Worm (Caenorhabditis elegans) whole organism, L2 larva: ENCODE data around the gene T06D4.1.

Experiments
- C34F6.9 ChIP-seq: fragments of 150-350 bp; optimal IDR thresholded peaks from 2 replicates; lab custom pipeline; 2014; ENCODE audit warnings: missing biosample characterization, missing genetic modification characterization
- F13H6.1 ChIP-seq: sonication (generic microtip); optimal IDR thresholded peaks from 2 replicates; lab custom pipeline; 2016; ENCODE audit warnings: missing genetic modification characterization, missing compliant biosample characterization
- alr-1 ChIP-seq: fragments of 150-350 bp; optimal IDR thresholded peaks from 2 replicates; lab custom pipeline; 2014; ENCODE audit warnings: missing biosample characterization, missing genetic modification characterization
- aly-2 ChIP-seq: fragments of 150-350 bp; optimal IDR thresholded peaks from 2 replicates; lab custom pipeline; 2014; ENCODE audit warnings: missing biosample characterization, missing genetic modification characterization
- ama-1 ChIP-seq: fragments of 150-350 bp; optimal IDR thresholded peaks from 2 replicates; lab custom pipeline; 2018; ENCODE audit warnings: inconsistent platforms
- blmp-1 ChIP-seq: sonication (generic microtip); optimal IDR thresholded peaks from 2 replicates; lab custom pipeline; 2017; ENCODE audit warnings: missing genetic modification characterization, mild to moderate bottlenecking, missing compliant biosample characterization, antibody characterized with exemption, moderate library complexity; ENCODE audit not compliant: insufficient read depth
- ceh-16 ChIP-seq: fragments of 150-350 bp; optimal IDR thresholded peaks from 2 replicates; lab custom pipeline; 2014; ENCODE audit warnings: missing biosample characterization, missing genetic modification characterization
- crh-2 ChIP-seq: sonication (generic microtip); optimal IDR thresholded peaks from 2 replicates; lab custom pipeline; 2017; ENCODE audit warnings: missing biosample characterization, missing genetic modification characterization
- dmd-4 ChIP-seq: sonication (generic microtip); optimal IDR thresholded peaks from 2 replicates; lab custom pipeline; 2017; ENCODE audit warnings: missing biosample characterization, missing genetic modification characterization
- egl-27 ChIP-seq: sonication (generic microtip); optimal IDR thresholded peaks from 3 replicates; lab custom pipeline; 2017; ENCODE audit warnings: missing biosample characterization, missing genetic modification reagents, missing genetic modification characterization
- elt-1 ChIP-seq: fragments of 150-350 bp; optimal IDR thresholded peaks from 2 replicates; lab custom pipeline; 2014; ENCODE audit warnings: missing biosample characterization, missing genetic modification characterization
- gmeb-1 ChIP-seq: fragments of 150-350 bp; optimal IDR thresholded peaks from 2 replicates; lab custom pipeline; 2014; ENCODE audit warnings: missing biosample characterization, missing genetic modification characterization
- lin-39 ChIP-seq: fragments of 150-350 bp; optimal IDR thresholded peaks from 2 replicates; lab custom pipeline; 2014; ENCODE audit warnings: missing biosample characterization, missing genetic modification reagents, missing genetic modification characterization
- mab-5 ChIP-seq: fragments of 150-350 bp; optimal IDR thresholded peaks from 2 replicates; lab custom pipeline; 2014; ENCODE audit warnings: missing biosample characterization, missing genetic modification characterization
- mbf-1 ChIP-seq: sonication (generic microtip); optimal IDR thresholded peaks from 2 replicates; lab custom pipeline; 2017; ENCODE audit warnings: missing biosample characterization, missing genetic modification characterization
- nhr-11 ChIP-seq: fragments of 150-350 bp; optimal IDR thresholded peaks from 2 replicates; lab custom pipeline; 2014; ENCODE audit warnings: missing biosample characterization, missing genetic modification characterization
- nhr-23 ChIP-seq: fragments of 150-350 bp; optimal IDR thresholded peaks from 2 replicates; lab custom pipeline; 2014; ENCODE audit warnings: missing biosample characterization, missing genetic modification reagents, missing genetic modification characterization
- nhr-237 ChIP-seq: fragments of 150-350 bp; optimal IDR thresholded peaks from 2 replicates; lab custom pipeline; 2014; ENCODE audit warnings: missing biosample characterization, missing genetic modification characterization
- nhr-25 ChIP-seq: fragments of 150-350 bp; sonication (generic microtip); optimal IDR thresholded peaks from 3 replicates; lab custom pipeline; 2014; ENCODE audit warnings: missing biosample characterization, missing genetic modification characterization
- nhr-6 ChIP-seq: fragments of 150-350 bp; optimal IDR thresholded peaks from 2 replicates; lab custom pipeline; 2014; ENCODE audit warnings: missing biosample characterization, missing genetic modification characterization
- nhr-77 ChIP-seq: fragments of 150-350 bp; optimal IDR thresholded peaks from 2 replicates; lab custom pipeline; 2014; ENCODE audit warnings: missing biosample characterization, missing genetic modification characterization
- peb-1 ChIP-seq: fragments of 150-350 bp; optimal IDR thresholded peaks from 2 replicates; lab custom pipeline; 2014; ENCODE audit warnings: missing biosample characterization, missing genetic modification characterization
- sem-4 ChIP-seq: fragments of 150-350 bp; optimal IDR thresholded peaks from 2 replicates; lab custom pipeline; 2014; ENCODE audit warnings: missing biosample characterization, missing genetic modification reagents, missing genetic modification characterization
- skn-1 ChIP-seq: sonication (generic microtip); optimal IDR thresholded peaks from 2 replicates; lab custom pipeline; 2017; ENCODE audit warnings: missing biosample characterization, missing genetic modification characterization
- sma-9 ChIP-seq, 2 experiments: fragments of 150-350 bp in 1 of 2; sonication (generic microtip) in 1 of 2; optimal IDR thresholded peaks; 2 replicates each; lab custom pipeline; 2014 to 2016; ENCODE audit warnings: missing genetic modification characterization in 2 of 2, mild to moderate bottlenecking in 1 of 2, missing biosample characterization in 1 of 2, missing compliant biosample characterization in 1 of 2, missing genetic modification reagents in 1 of 2, moderate library complexity in 1 of 2
- snpc-4 ChIP-seq: fragments of 150-350 bp; optimal IDR thresholded peaks from 2 replicates; lab custom pipeline; 2014; ENCODE audit warnings: missing biosample characterization, missing genetic modification characterization
- unc-62 ChIP-seq: fragments of 150-350 bp; optimal IDR thresholded peaks from 2 replicates; lab custom pipeline; 2014; ENCODE audit warnings: missing biosample characterization, missing genetic modification reagents, missing genetic modification characterization
- ztf-1 ChIP-seq: fragments of 200-800 bp; sonication (Bioruptor generic); conservative IDR thresholded peaks from 2 replicates; pipeline ENCODE4 v1.3.6; 2022; ENCODE audit warnings: missing genetic modification characterization, missing compliant biosample characterization
- ztf-11 ChIP-seq: sonication (generic microtip); optimal IDR thresholded peaks from 2 replicates; lab custom pipeline; 2017; ENCODE audit warnings: missing biosample characterization, missing genetic modification characterization
- ztf-4 ChIP-seq: fragments of 150-350 bp; optimal IDR thresholded peaks from 2 replicates; lab custom pipeline; 2014; ENCODE audit warnings: missing biosample characterization, missing genetic modification characterization

T06D4.1 gene

DNA sequence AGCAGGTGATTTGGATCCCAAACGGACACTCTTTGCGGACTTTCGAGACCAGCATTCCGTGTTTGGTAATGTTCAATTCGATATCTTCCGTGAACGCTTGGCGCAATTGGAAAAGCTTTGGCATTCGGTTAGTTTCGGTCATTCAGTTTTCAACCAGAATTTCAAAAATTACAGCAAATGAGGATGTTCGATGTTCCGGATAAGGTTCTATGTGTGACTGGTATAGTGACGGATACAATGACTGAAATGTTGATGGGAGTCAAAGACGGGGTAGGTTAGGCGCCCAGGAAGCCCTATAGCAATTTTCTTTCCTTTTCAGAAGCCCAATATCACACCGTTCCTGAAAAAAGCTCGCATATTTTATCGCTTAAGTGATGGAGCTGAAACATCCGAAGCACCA is 1.5 kb downstream of the T06D4.1 start:
- no peak for TF ChIP-seq nhr-23 (tag; lab: Kevin White, UChicago)
- TF ChIP-seq peb-1 (tag; lab: Kevin White, UChicago), result no peak
- no peak for TF ChIP-seq ceh-16 (tag; lab: Kevin White, UChicago)
- TF ChIP-seq elt-1, result no peak

DNA sequence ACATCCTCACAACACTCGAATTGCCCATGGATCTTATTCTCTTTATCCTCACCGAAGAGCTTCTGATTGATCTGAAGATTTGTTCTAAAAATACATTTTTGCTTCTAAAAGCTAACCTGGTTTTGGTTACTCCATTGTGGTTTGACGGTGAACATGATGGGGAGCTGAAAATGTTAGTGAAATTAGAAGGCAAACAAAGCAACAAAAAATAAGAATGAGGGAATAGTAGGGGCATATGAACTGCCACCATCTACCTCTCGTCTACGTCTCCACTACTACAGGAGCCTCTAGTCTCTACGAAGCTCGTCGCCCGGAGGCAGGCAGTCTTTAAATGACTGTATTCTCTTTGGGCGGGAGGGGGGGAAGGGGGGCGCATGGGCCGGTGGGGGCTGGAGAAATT is 4.1 kb downstream of the T06D4.1 start, which contains the start of gene T06D4.2:
TSS of gene T06D4.2 (minus strand) at position 170 of the 400 bp plus-strand sequence.
- TF ChIP-seq nhr-77 (no peak), nhr-237 (tag; lab: Kevin White, UChicago) (no peak), dmd-4 (tag; lab: Kevin White, UChicago) (no peak), nhr-11 (no peak), mbf-1 (no peak), C34F6.9 (tag; lab: Kevin White, UChicago) (no peak), mab-5 (no peak), unc-62 (GFP tag; lab: Kevin White, UChicago) (no peak), nhr-25 (tag; lab: Kevin White, UChicago) (no peak), sma-9 (GFP tag; optimal IDR thresholded peaks at IDR 0.05; lab: Kevin White, UChicago) (no peak), sma-9 (tag; optimal IDR thresholded peaks at IDR 0.05; lab: Kevin White, UChicago) (no peak), crh-2 (tag; lab: Kevin White, UChicago) (no peak), ceh-16 (tag; lab: Kevin White, UChicago) (no peak), aly-2 (tag; lab: Kevin White, UChicago) (no peak), ztf-4 (no peak)
- TF ChIP-seq, all 48 proteins: peak for 0

DNA sequence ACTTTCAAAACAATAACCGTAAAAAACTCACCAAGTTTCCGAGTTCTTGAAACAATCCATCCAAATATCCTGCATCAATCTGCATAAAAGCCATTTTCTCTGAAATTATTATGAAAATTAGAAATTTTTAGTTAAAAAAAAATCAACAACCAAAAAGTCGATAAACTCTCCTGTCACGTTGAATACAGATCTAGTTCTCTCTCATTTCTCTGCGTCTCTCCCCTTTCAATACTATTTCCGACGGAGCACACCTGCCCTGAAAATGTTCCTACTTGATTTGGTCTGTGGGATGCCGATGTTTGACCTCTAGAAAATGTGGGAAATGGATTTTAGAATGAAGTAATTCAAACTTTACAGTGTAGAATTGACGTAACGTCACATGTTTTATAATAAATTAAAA is 5.9 kb downstream of the T06D4.1 start, which contains the start of gene T06D4.6:
TSS of gene T06D4.6 (minus strand) at position 101 of the 400 bp plus-strand sequence.
- TF ChIP-seq ztf-1 (GFP tag; lab: Robert Waterston, UW) (no peak), sem-4 (tag; lab: Kevin White, UChicago) (no peak), ama-1 (lab: Kevin White, UChicago) (no peak), dmd-4 (tag; lab: Kevin White, UChicago) (no peak), ztf-11 (tag; lab: Kevin White, UChicago) (no peak), F13H6.1 (tag; lab: Kevin White, UChicago) (no peak), snpc-4 (tag; lab: Kevin White, UChicago) (no peak), blmp-1 (tag; lab: Kevin White, UChicago) (no peak), peb-1 (tag; lab: Kevin White, UChicago) (no peak), lin-39 (tag; lab: Kevin White, UChicago) (no peak), nhr-11 (no peak), unc-62 (GFP tag; lab: Kevin White, UChicago) (no peak), sma-9 (GFP tag; optimal IDR thresholded peaks at IDR 0.05; lab: Kevin White, UChicago) (no peak), sma-9 (tag; optimal IDR thresholded peaks at IDR 0.05; lab: Kevin White, UChicago) (no peak), elt-1 (no peak)

DNA sequence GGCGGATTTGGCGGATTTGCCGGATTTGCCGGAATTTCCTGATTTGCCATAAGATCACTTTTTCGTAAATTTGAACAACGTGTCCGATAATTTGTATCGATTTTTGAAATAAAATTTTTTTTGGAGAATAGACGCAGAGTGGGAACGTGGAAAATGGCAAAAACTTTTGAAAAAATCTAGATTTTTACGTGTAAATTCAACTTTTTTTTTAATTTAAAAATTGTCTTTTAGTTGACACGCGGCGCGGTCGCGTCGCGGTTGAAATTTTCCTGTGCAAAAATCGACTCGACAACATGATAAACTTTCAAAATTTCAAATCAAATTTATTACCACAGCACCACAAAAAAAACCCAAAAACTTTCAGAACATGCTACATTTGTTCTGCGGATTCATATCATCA is 13.9 kb downstream of the T06D4.1 start, which contains the start of gene nep-20:
TSS of gene nep-20 (minus strand) at position 101 of the 400 bp plus-strand sequence.
- no peak for TF ChIP-seq mbf-1
- no peak for TF ChIP-seq nhr-6 (tag; lab: Kevin White, UChicago)
- TF ChIP-seq crh-2 (tag; lab: Kevin White, UChicago), result no peak
- no peak for TF ChIP-seq lin-39 (tag; lab: Kevin White, UChicago)
- TF ChIP-seq mab-5, result no peak
- TF ChIP-seq dmd-4 (tag; lab: Kevin White, UChicago), result no peak
- no peak for TF ChIP-seq alr-1 (tag; lab: Kevin White, UChicago)
- TF ChIP-seq ceh-16 (tag; lab: Kevin White, UChicago), result no peak
- no peak for TF ChIP-seq skn-1 (tag; lab: Kevin White, UChicago)

DNA sequence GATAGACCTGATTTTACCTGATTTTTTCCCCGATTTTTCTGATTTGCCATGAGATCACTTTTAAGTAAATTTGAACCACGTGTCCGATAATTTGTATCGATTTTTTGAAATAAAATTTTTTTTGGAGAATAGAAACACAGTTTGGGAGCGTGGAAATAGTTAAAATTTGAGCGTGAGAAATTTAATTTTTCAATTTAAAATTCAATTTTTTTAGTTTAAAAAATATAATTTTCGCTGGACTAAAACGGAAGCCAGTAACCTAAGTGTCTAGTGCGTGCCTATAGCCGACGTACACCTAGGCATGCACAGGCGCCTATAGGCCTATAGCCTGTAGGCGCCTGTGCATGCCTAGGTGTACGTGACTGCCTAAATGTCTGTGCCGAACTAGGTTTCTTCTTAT is 17.6 kb downstream of the T06D4.1 start, which contains the start of gene nep-9:
TSS of gene nep-9 (minus strand) at position 101 of the 400 bp plus-strand sequence.
- TF ChIP-seq gmeb-1, result no peak
- TF ChIP-seq nhr-11, result no peak
- TF ChIP-seq sem-4 (tag; lab: Kevin White, UChicago), result no peak
- no peak for TF ChIP-seq ztf-4
- TF ChIP-seq egl-27, result no peak

DNA sequence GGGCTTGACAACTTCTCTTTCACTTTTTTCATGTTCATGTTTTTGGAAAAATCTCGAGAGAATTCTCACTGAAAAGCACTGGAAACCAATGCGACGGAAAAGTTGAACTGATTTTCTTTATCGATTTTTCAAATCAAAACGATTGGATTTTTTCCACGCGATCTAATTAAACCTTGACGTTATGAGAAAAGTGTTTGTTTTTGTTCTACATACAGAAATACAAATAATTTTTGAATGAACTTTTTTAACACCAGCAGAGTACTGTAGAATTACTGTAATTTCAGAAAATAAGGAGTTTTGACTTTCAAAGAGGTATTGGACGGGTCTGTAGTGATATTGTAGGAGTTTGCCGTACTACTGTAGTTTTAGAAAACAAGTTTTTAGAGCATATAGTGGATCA is 21.2 kb downstream of the T06D4.1 start, which contains the start of gene nep-10:
TSS of gene nep-10 (minus strand) at position 101 of the 400 bp plus-strand sequence.
- TF ChIP-seq snpc-4 (tag; lab: Kevin White, UChicago), result no peak
- no peak for TF ChIP-seq crh-2 (tag; lab: Kevin White, UChicago)
- no peak for TF ChIP-seq alr-1 (tag; lab: Kevin White, UChicago)
- no peak for TF ChIP-seq ztf-4
- no peak for TF ChIP-seq skn-1 (tag; lab: Kevin White, UChicago)
- TF ChIP-seq mab-5, result no peak
- no peak for TF ChIP-seq mbf-1
- TF ChIP-seq, all 48 proteins: peak for 0
